Worm (Caenorhabditis elegans): ENCODE measurements around the gene clec-144.

The clec-144 gene

DNA sequence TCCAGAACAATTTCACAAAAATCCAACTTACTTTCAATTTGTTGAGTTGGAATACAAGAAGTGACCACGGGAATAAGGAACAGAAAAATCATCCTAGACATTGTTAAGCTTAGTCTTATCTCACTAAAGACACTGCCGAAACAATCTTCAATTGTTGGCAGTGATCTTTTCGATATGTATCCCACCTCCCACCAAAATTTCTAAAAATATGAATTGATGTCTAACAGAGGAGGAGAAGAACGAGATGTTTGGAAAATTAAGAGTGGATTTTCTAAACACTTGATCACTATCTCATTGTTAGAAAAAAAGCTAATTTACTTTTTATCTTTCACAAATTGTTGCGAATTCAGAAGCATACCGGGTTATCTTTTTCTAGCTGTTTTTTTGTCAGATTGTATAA, at the start of gene clec-144:
Gene clec-144, minus strand, starts transcription at position 101 of the 400 bp plus-strand sequence.
- peak in 1 of 2 experiments; percentile 37 for TF ChIP-seq unc-62 (GFP tag; optimal IDR thresholded peaks at IDR 0.05 in 1 of 2)
- TF ChIP-seq unc-62 (tag; optimal IDR thresholded peaks at IDR 0.05) = no peak
- no peak for TF ChIP-seq hmg-1.1 (GFP tag; IDR thresholded peaks at IDR 0.05)

DNA sequence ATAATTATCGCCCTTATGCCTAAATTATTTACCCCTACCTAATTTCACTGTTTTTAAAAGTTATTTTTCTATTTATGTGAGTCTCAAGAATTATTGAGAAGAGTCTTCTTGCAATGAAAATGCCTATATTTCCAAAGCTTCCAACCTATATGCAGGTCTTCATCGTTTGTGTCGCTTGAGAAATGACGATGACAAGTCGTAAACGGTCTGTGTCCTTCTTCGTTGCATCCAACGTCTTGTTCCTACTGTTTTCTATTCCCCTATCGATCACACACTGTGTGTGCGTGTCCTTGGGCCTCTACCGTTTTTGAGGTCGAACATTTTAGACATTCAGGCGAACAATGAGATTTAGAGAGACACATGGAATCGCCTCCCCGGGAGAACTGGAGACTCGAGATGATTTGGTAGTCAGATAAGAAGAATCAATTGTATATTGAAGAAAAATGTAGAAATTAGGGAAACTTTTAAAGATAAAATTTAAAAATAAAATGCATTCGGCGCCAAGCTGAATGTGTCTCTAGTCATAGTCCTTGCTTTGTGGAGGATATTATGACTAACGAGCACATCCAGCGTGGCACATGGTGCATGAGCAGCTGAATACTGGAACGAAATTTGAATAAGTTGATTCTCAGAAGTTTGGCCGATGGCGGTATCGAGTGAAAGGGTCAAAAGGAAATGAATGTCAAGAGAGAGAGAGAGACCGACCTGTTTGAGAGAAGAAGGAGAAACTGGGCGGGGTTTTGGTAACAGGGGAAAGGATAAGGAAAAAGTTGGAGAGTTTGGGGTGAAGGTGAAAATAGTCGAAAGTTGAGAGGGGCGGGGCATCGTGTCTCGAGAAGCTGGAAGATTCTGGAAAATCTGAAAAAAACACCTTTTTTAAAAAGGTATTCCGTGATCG, 48.3 kb upstream of the clec-144 start:
- TF ChIP-seq lim-7 (GFP tag; IDR thresholded peaks at IDR 0.05) = 0 out of 2 replicates have a peak, but pooled peaks have one; percentile 68
- no peak for TF ChIP-seq unc-39 (tag; optimal IDR thresholded peaks at IDR 0.05)
- TF ChIP-seq aha-1 (tag) = peak; percentile 7
- TF ChIP-seq lin-38 (GFP tag; IDR thresholded peaks at IDR 0.05) = peak; percentile 75
- TF ChIP-seq nhr-102 (tag; optimal IDR thresholded peaks at IDR 0.05) = no peak
- TF ChIP-seq daf-16 (GFP tag; optimal IDR thresholded peaks at IDR 0.05) = peak in 1 of 2 experiments; percentile 19
- TF ChIP-seq daf-16 (tag; optimal IDR thresholded peaks at IDR 0.05) = no peak
- no peak for TF ChIP-seq dmd-8 (GFP tag; IDR thresholded peaks at IDR 0.05)
- TF ChIP-seq hlh-30 (tag; optimal IDR thresholded peaks at IDR 0.05; ENCODE audit: insufficient read depth) = no peak
- TF ChIP-seq ama-1 (optimal IDR thresholded peaks at IDR 0.05) = peak; percentile 52
- TF ChIP-seq rbr-2 (tag; optimal IDR thresholded peaks at IDR 0.05) = no peak
- TF ChIP-seq cey-2 (tag; optimal IDR thresholded peaks at IDR 0.05; ENCODE audit: borderline replicate concordance, insufficient read depth) = no peak
- no peak for TF ChIP-seq attf-4 (tag; optimal IDR thresholded peaks at IDR 0.05)
- no peak for TF ChIP-seq nhr-10 (tag; optimal IDR thresholded peaks at IDR 0.05)
- no peak for TF ChIP-seq nhr-6 (tag; optimal IDR thresholded peaks at IDR 0.05)
- TF ChIP-seq tag-97 (GFP tag; IDR thresholded peaks at IDR 0.05) = no peak
- peak; percentile 98 for TF ChIP-seq aly-2 (tag; optimal IDR thresholded peaks at IDR 0.05)
- TF ChIP-seq F44E2.7 (GFP tag; IDR thresholded peaks at IDR 0.05) = no peak
- TF ChIP-seq dpl-1 (GFP tag; optimal IDR thresholded peaks at IDR 0.05) = no peak
- TF ChIP-seq F10B5.3 (tag; optimal IDR thresholded peaks at IDR 0.05) = no peak
- TF ChIP-seq ceh-32 (tag; optimal IDR thresholded peaks at IDR 0.05; ENCODE audit: poor library complexity) = no peak
- peak; percentile 52; the same call in 1 of the 2 replicates for TF ChIP-seq arid-1 (GFP tag; conservative IDR thresholded peaks at IDR 0.05)
- TF ChIP-seq daf-12 (tag; optimal IDR thresholded peaks at IDR 0.05) = no peak
- no peak for TF ChIP-seq hif-1 (tag; optimal IDR thresholded peaks at IDR 0.05)
- peak; percentile 13 to 20 for TF ChIP-seq lsy-2 (tag; optimal IDR thresholded peaks at IDR 0.05)
- TF ChIP-seq daf-19 (GFP tag; conservative IDR thresholded peaks at IDR 0.05) = no peak
- TF ChIP-seq fos-1 (tag; optimal IDR thresholded peaks at IDR 0.05) = no peak
- TF ChIP-seq F37D6.2 (tag; optimal IDR thresholded peaks at IDR 0.05) = no peak
- TF ChIP-seq mxl-2 (GFP tag; conservative IDR thresholded peaks at IDR 0.05) = peak; percentile 21; the same call in 1 of the 2 replicates
- no peak for TF ChIP-seq mxl-3 (GFP tag; optimal IDR thresholded peaks at IDR 0.05)
- no peak for TF ChIP-seq lin-13 (GFP tag; optimal IDR thresholded peaks at IDR 0.05)
- TF ChIP-seq spr-3 (GFP tag; optimal IDR thresholded peaks at IDR 0.05) = no peak
- peak; percentile 34 for TF ChIP-seq unc-130 (GFP tag; optimal IDR thresholded peaks at IDR 0.05)
- TF ChIP-seq duxl-1 (tag; optimal IDR thresholded peaks at IDR 0.05; ENCODE audit: poor library complexity) = no peak
- TF ChIP-seq mdt-29 (GFP tag; IDR thresholded peaks at IDR 0.05) = peak; percentile 36; the same call in 1 of the 2 replicates
- peak; percentile 83 for TF ChIP-seq F49E8.2 (tag; optimal IDR thresholded peaks at IDR 0.05; ENCODE audit: borderline replicate concordance)
- TF ChIP-seq Y105C5A.15 (GFP tag; IDR thresholded peaks at IDR 0.05) = peak; percentile 71; the same call in 1 of the 2 replicates
- TF ChIP-seq nhr-111 (GFP tag; optimal IDR thresholded peaks at IDR 0.05) = no peak
- no peak for TF ChIP-seq fkh-10 (GFP tag; optimal IDR thresholded peaks at IDR 0.05)
- no peak for TF ChIP-seq egl-43 (GFP tag; IDR thresholded peaks at IDR 0.05)
- TF ChIP-seq F26F4.8 (GFP tag; conservative IDR thresholded peaks at IDR 0.05) = no peak
- TF ChIP-seq zip-11 (GFP tag; IDR thresholded peaks at IDR 0.05) = 0 out of 2 replicates have a peak, but pooled peaks have one; percentile 26
- TF ChIP-seq lin-15B (tag; optimal IDR thresholded peaks at IDR 0.05) = no peak
- TF ChIP-seq skn-1 (tag; optimal IDR thresholded peaks at IDR 0.05) = no peak
- no peak for TF ChIP-seq ceh-28 (tag; optimal IDR thresholded peaks at IDR 0.05)
